Worm (Caenorhabditis elegans): ENCODE measurements around the gene znf-474.

The znf-474 gene

DNA sequence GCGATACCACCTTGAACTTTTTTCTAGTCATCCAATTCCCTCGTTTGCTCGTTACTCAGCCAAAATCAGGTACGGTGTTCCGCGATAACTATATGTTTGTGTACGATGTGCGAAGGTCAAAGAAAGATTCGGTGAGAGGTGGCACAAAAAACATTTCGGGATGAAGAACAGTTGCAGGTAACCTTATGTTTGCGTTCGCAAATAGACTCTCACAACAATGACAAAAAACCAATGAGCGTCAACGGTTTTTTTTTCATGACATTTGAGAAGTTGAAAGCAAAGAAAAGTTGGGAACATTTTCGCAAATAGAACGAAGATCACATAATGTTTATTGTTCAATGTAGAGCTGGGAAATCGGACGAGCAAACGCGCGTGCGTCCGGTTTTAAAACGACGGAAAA lies 12.9 kb downstream of the znf-474 start:
- TF ChIP-seq let-607 (tag; optimal IDR thresholded peaks at IDR 0.05) (no peak), ama-1 (optimal IDR thresholded peaks at IDR 0.05) (no peak), ama-1 (GFP tag; optimal IDR thresholded peaks at IDR 0.05) (no peak), egrh-3 (GFP tag; IDR thresholded peaks at IDR 0.05) (no peak), K12H6.12 (tag; optimal IDR thresholded peaks at IDR 0.05) (no peak), fkh-3 (tag; optimal IDR thresholded peaks at IDR 0.05) (no peak), unc-130 (GFP tag; optimal IDR thresholded peaks at IDR 0.05) (no peak), F37B4.10 (GFP tag; IDR thresholded peaks at IDR 0.05) (no peak)

DNA sequence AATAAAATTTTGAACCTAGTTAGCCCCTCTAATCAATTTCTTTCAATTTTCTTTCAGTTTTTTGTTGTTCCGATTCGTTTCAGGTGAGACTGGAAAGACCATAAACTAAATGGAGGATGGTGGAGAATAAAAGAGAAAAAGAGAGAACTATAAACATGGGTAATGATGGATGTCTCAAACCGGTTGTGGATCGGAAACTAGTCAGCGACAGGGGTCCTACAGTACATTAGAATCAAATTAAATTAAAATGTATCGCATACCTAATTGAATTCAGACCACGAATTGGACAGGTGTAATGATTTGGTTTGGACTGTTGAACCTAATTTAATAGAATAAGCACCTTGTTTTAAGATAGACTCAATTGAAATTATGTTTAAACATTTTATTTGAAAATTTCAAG lies 14.3 kb downstream of the znf-474 start:
- TF ChIP-seq F33H1.4 (GFP tag; IDR thresholded peaks at IDR 0.05) (no peak), unc-62 (GFP tag; optimal IDR thresholded peaks at IDR 0.05) (no peak), pbrm-1 (GFP tag; IDR thresholded peaks at IDR 0.05) (no peak), F23B12.7 (tag; optimal IDR thresholded peaks at IDR 0.05; ENCODE audit: insufficient read depth) (no peak), C17E4.6 (GFP tag; IDR thresholded peaks at IDR 0.05) (no peak), cebp-1 (GFP tag; IDR thresholded peaks at IDR 0.05) (no peak), cebp-1 (tag; optimal IDR thresholded peaks at IDR 0.05) (no peak), rec-8 (tag; optimal IDR thresholded peaks at IDR 0.05) (no peak), athp-1 (tag; optimal IDR thresholded peaks at IDR 0.05) (no peak), rcor-1 (GFP tag; IDR thresholded peaks at IDR 0.05) (no peak), F57A8.1 (GFP tag; optimal IDR thresholded peaks at IDR 0.05) (no peak), tbx-9 (tag; optimal IDR thresholded peaks at IDR 0.05; ENCODE audit: borderline replicate concordance) (no peak), lag-1 (GFP tag; IDR thresholded peaks at IDR 0.05) (no peak), sptf-2 (GFP tag; optimal IDR thresholded peaks at IDR 0.05) (no peak), hmg-20 (GFP tag; IDR thresholded peaks at IDR 0.05) (no peak), nhr-90 (tag; optimal IDR thresholded peaks at IDR 0.05) (no peak), F39B2.1 (GFP tag; IDR thresholded peaks at IDR 0.05) (no peak)

DNA sequence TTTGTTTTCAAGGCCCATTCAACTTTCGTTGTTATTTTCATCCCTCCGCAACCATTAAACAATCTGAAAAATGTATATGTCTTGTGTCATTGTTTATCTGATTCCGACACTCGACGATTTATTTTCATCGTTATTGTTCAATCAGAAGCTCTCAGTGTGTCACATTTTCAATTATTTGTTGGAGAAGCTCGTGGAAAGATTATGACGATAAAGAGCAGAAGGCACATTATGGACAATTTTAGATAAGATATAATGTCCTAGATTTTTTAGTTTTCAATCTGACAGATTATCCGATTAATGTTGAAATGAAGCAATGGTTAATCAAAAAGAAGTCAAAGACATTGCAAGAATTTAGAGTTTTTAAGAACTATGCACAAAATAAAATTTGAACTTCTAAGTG lies 15.2 kb downstream of the znf-474 start:
- TF ChIP-seq lir-1 (GFP tag; conservative IDR thresholded peaks at IDR 0.05) (no peak), somi-1 (GFP tag; optimal IDR thresholded peaks at IDR 0.05) (no peak), F55B11.4 (tag; optimal IDR thresholded peaks at IDR 0.05; ENCODE audit: borderline replicate concordance, insufficient read depth) (no peak), hlh-26 (GFP tag; conservative IDR thresholded peaks at IDR 0.05) (no peak), egl-44 (GFP tag; IDR thresholded peaks at IDR 0.05) (no peak), ztf-6 (GFP tag; IDR thresholded peaks at IDR 0.05) (no peak), nhr-27 (tag; optimal IDR thresholded peaks at IDR 0.05) (no peak)

DNA sequence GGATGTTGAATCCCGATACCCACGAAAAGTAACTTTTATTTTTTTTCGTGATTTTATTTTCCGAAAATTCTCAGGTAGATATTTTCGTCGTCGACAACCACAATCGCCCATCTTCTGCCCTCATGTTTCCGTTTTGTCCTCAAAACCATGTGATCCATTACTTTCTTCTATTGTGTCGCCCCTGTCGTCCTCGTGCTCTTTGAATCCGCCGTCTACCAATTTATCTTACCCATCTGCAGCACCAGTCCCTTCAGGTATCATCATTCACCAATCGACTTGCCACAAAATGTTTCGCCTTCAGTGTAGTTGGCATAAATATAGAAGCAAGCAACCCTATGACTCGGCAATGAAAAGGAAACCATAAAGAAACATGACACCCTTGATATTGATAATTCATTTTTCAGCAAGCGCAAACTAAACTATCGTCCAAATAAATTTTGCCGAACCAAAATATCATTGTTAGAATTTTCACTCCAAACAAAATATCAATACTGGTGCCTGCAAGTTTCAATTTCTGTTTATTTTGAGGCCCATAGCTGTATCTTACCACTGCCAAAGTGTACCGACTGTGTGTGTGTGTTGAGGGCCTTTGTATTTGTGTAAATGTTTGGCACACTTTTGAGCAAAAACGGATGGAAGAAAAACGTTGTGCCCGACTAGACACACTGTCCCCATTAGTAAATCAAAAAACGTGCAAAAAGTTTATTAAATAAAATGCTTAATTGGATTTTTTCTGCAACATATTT lies 18.1 kb downstream of the znf-474 start:
- TF ChIP-seq unc-130 (GFP tag; optimal IDR thresholded peaks at IDR 0.05) (no peak), T07F8.4 (tag; optimal IDR thresholded peaks at IDR 0.05) (no peak), F57C9.4 (tag; optimal IDR thresholded peaks at IDR 0.05) (no peak), D2030.7 (GFP tag; IDR thresholded peaks at IDR 0.05) (no peak), snpc-1.1 (tag; optimal IDR thresholded peaks at IDR 0.05; ENCODE audit: insufficient read depth) (no peak), repo-1 (tag; optimal IDR thresholded peaks at IDR 0.05) (no peak), let-526 (GFP tag; IDR thresholded peaks at IDR 0.05) (no peak), him-1 (tag; optimal IDR thresholded peaks at IDR 0.05) (no peak), nfya-2 (GFP tag; IDR thresholded peaks at IDR 0.05) (no peak), F23B12.7 (tag; optimal IDR thresholded peaks at IDR 0.05; ENCODE audit: insufficient read depth) (no peak), madf-10 (tag; optimal IDR thresholded peaks at IDR 0.05) (no peak), ztf-22 (GFP tag; optimal IDR thresholded peaks at IDR 0.05) (no peak), B0261.1 (tag; optimal IDR thresholded peaks at IDR 0.05) (no peak), Y79H2A.3 (GFP tag; conservative IDR thresholded peaks at IDR 0.05) (no peak), chd-7 (tag; optimal IDR thresholded peaks at IDR 0.05) (no peak)

Measured in whole organism, young adult.